Fruit fly (Drosophila melanogaster) S2 (cell line): ENCODE data around the gene orb2.

Experiments used
- CG8478 ChIP-seq: fragments of >200 bp; optimal IDR thresholded peaks from 2 replicates; lab custom pipeline; 2018
- CTCF ChIP-seq, 2 experiments: fragments of >200 bp; optimal IDR thresholded peaks; 2 replicates each; lab custom pipeline; 2018

orb2 gene

dm6 chr3L:8953962-8954647 is at the start of gene orb2, which contains the start of gene CG43783:
orb2 (minus strand) TSS chr3L:8954463.
CG43783 (minus strand) TSS chr3L:8954272.
- TF ChIP-seq CTCF (optimal IDR thresholded peaks at IDR 0.05; lab: Kevin White, UChicago) (no peak), CG8478 (lab: Kevin White, UChicago) (no peak)

- TF ChIP-seq CTCF (optimal IDR thresholded peaks at IDR 0.05; lab: Kevin White, UChicago): no peak
- no peak for TF ChIP-seq CG8478 (lab: Kevin White, UChicago)
Measured at dm6 chr3L:9003369-9003768, 49.1 kb upstream of the orb2 start.

dm6 chr3L:9002527-9002926 is 48.3 kb upstream of the orb2 start:
- TF ChIP-seq CTCF (optimal IDR thresholded peaks at IDR 0.05; lab: Kevin White, UChicago) (no peak), CG8478 (lab: Kevin White, UChicago) (no peak)

- TF ChIP-seq CG8478 (lab: Kevin White, UChicago) (no peak), CTCF (optimal IDR thresholded peaks at IDR 0.05; lab: Kevin White, UChicago) (peak; percentile 70 to 78)
Measured at dm6 chr3L:8997686-8998239, 43.5 kb upstream of the orb2 start, which contains the start of the genes smg and CG5087. smg (minus strand) TSS chr3L:8997989. CG5087 (plus strand) TSS chr3L:8998184.

dm6 chr3L:8996899-8997685 is 42.8 kb upstream of the orb2 start:
- no peak for TF ChIP-seq CG8478 (lab: Kevin White, UChicago)

dm6 chr3L:8996173-8996767 is 42.0 kb upstream of the orb2 start:
- TF ChIP-seq CG8478 (lab: Kevin White, UChicago) (no peak), CTCF (optimal IDR thresholded peaks at IDR 0.05; lab: Kevin White, UChicago) (no peak)

- no peak for TF ChIP-seq CG8478 (lab: Kevin White, UChicago)
- TF ChIP-seq CTCF (optimal IDR thresholded peaks at IDR 0.05; lab: Kevin White, UChicago): no peak
Measured at dm6 chr3L:8990128-8990527, 35.9 kb upstream of the orb2 start, which contains the start of gene CG5280. CG5280 (minus strand) TSS chr3L:8990228.

- no peak for TF ChIP-seq CG8478 (lab: Kevin White, UChicago)
- TF ChIP-seq CTCF (optimal IDR thresholded peaks at IDR 0.05; lab: Kevin White, UChicago): peak in 1 of 2 experiments; percentile 47
Measured at dm6 chr3L:8986582-8986981, 32.3 kb upstream of the orb2 start, which contains the start of gene CG5068. CG5068 (plus strand) TSS chr3L:8986710.

dm6 chr3L:8985848-8986320 is 31.6 kb upstream of the orb2 start, which contains the start of gene Galk:
Galk (minus strand) TSS chr3L:8986091.
- TF ChIP-seq CG8478 (lab: Kevin White, UChicago) (no peak), CTCF (optimal IDR thresholded peaks at IDR 0.05; lab: Kevin White, UChicago) (no peak)

- TF ChIP-seq CTCF (optimal IDR thresholded peaks at IDR 0.05; lab: Kevin White, UChicago) (no peak), CG8478 (lab: Kevin White, UChicago) (no peak)
Measured at dm6 chr3L:8985132-8985847, 31.0 kb upstream of the orb2 start.

- TF ChIP-seq CTCF (optimal IDR thresholded peaks at IDR 0.05; lab: Kevin White, UChicago): no peak
- TF ChIP-seq CG8478 (lab: Kevin White, UChicago): no peak
Measured at dm6 chr3L:8982044-8982443, 27.8 kb upstream of the orb2 start.

dm6 chr3L:8981495-8981894 is 27.2 kb upstream of the orb2 start, which contains the start of gene CG13314:
CG13314 (plus strand) TSS chr3L:8981795.
- TF ChIP-seq CTCF (optimal IDR thresholded peaks at IDR 0.05; lab: Kevin White, UChicago): no peak
- no peak for TF ChIP-seq CG8478 (lab: Kevin White, UChicago)

- no peak for TF ChIP-seq CG8478 (lab: Kevin White, UChicago)
- no peak for TF ChIP-seq CTCF (optimal IDR thresholded peaks at IDR 0.05; lab: Kevin White, UChicago)
Measured at dm6 chr3L:8979780-8980179, 25.5 kb upstream of the orb2 start, which contains the start of gene CG5644. CG5644 (minus strand) TSS chr3L:8979880.
